Worm (Caenorhabditis elegans) whole organism, L4/young adult: ENCODE data around the gene srh-10.
"Not testable (repeated sequence)": the region's sequence is repeated elsewhere in the genome, so short reads cannot be mapped to it uniquely, and the experiment has no call there.

ENCODE experiments used
- W03F9.2 ChIP-seq: fragments of 150-350 bp; optimal IDR thresholded peaks from 2 replicates; lab custom pipeline; 2014; ENCODE audit warnings: missing biosample characterization, missing genetic modification characterization
- dao-5 ChIP-seq: sonication (generic microtip); optimal IDR thresholded peaks from 2 replicates; lab custom pipeline; 2016; ENCODE audit warnings: missing genotype, missing genetic modification characterization, moderate library complexity, missing compliant biosample characterization
- him-1 ChIP-seq: sonication (generic microtip); optimal IDR thresholded peaks from 2 replicates; lab custom pipeline; 2016; ENCODE audit warnings: missing genotype, missing genetic modification reagents, missing genetic modification characterization, missing compliant biosample characterization

The srh-10 gene

DNA sequence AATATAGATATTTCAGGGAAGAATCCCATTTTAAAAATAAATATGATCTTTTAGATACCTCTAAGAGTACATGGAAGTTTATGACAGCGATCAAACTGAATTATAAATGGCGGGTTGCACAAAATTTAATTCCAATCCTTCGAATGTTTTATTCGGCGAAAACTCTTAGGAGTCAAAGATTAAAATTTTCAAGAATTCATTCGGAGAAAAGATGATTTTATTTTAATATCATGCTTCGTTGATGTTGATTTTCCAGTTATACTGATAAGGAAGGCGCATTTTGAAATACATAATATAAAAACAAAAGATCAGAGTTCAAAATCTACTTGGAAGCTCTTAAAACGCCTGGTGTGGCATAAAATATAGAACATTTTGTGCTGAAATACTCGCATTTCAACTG lies at the start of gene srh-10:
Gene srh-10 (minus strand): TSS at position 29 of the 400 bp plus-strand sequence.
- TF ChIP-seq dao-5 (tag; lab: Kevin White, UChicago) = no peak
- TF ChIP-seq W03F9.2 (tag; lab: Kevin White, UChicago) = no peak
- TF ChIP-seq him-1 (tag; lab: Kevin White, UChicago) = no peak

DNA sequence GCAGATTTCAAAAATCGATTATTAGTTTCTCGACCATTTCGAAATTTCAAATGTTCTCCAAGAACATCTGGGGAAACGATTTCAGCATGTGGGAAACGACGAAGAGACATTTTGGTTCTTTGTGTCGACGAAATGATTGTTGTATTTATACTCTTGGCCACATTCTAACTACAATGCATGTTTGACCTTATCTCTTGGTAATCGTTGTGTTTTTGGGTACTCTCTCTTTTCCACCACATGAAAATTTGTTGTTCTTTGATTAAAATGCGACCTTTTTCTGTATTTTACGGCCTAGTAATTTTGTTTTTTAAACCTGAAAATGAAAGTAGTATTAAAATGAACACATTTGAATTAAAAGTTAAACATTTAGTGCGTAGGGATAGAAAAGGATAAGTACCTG lies 45.9 kb upstream of the srh-10 start, which contains the start of gene F17A9.5:
Gene F17A9.5 (minus strand): TSS at position 175 of the 400 bp plus-strand sequence.
- no peak for TF ChIP-seq W03F9.2 (tag; lab: Kevin White, UChicago)
- TF ChIP-seq him-1 (tag; lab: Kevin White, UChicago) = no peak
- TF ChIP-seq dao-5 (tag; lab: Kevin White, UChicago) = no peak

DNA sequence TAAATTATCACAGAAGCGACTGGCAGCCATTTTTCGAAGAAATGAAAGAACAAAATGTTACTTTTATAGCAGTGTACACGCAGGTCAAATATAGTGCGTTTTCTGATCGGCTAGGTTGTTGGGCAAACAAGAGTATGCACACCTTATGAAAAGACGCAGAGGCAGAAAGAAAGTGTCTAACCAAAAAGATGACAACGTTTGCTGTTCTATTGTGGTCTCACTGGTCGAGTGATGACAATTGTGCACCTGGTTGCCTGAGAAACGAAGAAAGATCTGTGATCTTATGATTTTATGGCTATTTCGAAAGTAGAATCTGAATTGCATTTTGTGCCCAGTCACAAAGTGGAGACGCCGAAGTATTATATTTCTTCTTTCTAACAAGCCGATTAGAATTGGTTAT lies 43.6 kb upstream of the srh-10 start, which contains the start of gene F17A9.4:
Gene F17A9.4 (minus strand): TSS at position 97 of the 400 bp plus-strand sequence.
- TF ChIP-seq dao-5 (tag; lab: Kevin White, UChicago) (no peak), him-1 (tag; lab: Kevin White, UChicago) (no peak), W03F9.2 (tag; lab: Kevin White, UChicago) (no peak)

DNA sequence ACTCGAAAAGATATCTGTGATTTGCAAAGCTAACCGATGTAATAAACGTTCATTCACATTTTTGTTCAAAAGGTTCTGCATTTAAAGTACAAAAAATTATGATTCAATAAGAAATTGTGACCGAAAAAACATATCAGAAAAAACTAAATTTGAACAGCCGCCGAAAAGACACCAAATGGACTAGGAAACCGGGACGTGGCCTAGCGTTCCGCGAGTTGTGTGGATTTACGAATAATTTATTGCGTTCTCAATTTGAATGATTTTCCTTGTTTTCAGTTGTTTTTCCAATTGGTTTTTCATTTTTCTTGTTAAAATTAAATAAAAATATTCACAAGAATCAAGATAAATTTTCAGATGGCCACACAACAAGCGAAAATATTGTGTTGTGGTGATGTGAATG lies 40.5 kb upstream of the srh-10 start, which contains the start of gene cwf-19L1:
Gene cwf-19L1 (plus strand): TSS at position 355 of the 400 bp plus-strand sequence.
- no peak for TF ChIP-seq dao-5 (tag; lab: Kevin White, UChicago)
- peak; percentile 61 for TF ChIP-seq W03F9.2 (tag; lab: Kevin White, UChicago)

DNA sequence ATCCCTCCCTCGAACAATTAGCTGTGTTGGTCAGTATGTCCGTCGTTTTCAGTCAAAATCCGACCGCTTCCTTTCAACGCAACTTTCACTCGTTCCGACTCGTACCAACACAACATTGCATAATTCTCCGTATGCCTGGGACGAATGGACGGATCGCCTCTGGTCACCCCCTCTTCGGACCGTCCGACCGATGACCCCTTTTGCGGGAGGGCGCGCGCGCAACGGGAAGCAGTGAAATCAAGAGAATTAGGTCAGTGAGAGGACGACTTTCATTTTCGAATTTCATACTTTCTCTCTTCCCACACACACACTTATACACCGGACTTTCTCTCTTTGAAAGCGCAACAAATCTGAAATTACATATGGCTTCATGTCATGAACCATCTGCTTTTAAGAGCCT lies 38.4 kb upstream of the srh-10 start, which contains the start of gene atf-8:
Gene atf-8 (plus strand): TSS at position 234 of the 400 bp plus-strand sequence.
- TF ChIP-seq W03F9.2 (tag; lab: Kevin White, UChicago) (no peak), dao-5 (tag; lab: Kevin White, UChicago) (no peak), him-1 (tag; lab: Kevin White, UChicago) (no peak)

DNA sequence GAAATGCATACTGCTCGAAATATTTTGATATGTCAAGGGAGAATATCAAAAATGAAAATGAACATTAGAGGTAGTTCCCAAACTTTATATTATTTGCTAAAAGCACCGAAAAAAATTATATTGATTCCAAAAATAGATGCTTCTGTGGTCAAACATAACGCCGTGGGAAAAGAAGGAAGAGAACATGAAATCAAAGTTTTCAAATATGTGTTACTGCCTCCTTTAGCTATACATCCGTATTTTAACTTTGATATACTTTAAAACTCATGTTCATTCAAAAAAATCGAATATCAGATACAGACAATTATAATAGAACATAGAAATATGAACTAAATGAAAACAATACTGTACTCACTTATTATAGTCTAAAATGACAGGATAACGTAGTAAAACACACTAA lies 36.5 kb upstream of the srh-10 start, which contains the start of gene Y38A10A.11:
Gene Y38A10A.11 (minus strand): TSS at position 101 of the 400 bp plus-strand sequence.
- no peak for TF ChIP-seq W03F9.2 (tag; lab: Kevin White, UChicago)
- TF ChIP-seq him-1 (tag; lab: Kevin White, UChicago) = no peak
- no peak for TF ChIP-seq dao-5 (tag; lab: Kevin White, UChicago)

DNA sequence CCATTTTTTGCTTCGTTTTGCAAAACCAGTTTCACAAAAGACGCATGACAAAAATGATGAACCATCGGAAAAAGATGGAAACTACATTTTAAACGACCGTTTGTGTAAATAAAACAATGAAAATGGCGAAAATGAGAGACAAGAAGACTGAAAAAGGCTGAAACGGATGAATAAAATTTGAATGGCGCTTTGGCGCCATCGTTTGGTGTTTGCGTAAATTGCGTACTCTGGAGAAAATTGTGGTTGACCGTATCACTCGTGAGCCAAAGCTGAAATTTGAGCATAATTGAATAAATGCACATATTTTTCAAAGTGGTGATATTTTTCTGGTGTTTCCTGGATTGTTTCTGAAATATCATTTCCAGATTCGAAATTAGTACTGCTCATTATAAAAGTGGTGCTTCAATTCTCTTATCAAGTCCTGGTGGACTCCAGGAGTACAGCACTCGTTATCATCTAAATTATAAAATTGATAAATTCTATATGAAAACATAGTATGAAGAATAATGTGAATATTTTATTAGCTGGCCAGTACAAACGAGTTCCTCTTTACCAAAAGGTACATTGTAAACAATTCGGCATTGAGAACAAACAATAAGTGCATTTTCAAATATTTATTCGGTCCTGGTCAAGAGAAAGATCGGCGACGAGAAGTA lies 34.4 kb upstream of the srh-10 start:
- TF ChIP-seq W03F9.2 (tag; lab: Kevin White, UChicago) (no peak), dao-5 (tag; lab: Kevin White, UChicago) (no peak), him-1 (tag; lab: Kevin White, UChicago) (no peak)

DNA sequence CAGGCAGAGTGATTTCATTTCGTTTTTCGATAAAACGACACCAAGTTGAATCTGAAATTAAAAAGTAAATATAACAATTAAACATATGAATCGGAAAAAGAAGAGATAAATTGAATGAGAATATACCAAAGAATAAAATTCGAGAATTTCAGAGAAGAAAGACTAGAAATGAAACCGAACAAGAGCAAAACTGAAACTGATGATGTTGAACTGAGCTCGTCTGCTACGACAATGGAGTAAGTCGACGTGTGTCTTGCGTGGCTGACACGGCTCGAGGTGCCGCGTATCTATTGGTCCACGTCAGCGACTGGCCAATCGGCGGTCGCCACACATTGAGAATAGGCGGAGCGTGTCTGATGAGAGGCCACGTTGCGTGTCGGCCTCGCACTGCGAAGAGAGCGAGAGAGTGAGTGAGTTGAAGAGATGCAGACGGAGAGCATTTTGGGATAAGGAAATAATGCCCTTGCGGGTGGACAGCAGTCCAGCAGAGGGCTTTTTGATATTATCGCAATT lies 33.6 kb upstream of the srh-10 start, which contains the start of gene crt-1:
Gene crt-1 (minus strand): TSS at position 51 of the 513 bp plus-strand sequence.
- TF ChIP-seq him-1 (tag; lab: Kevin White, UChicago) = peak; percentile 63
- TF ChIP-seq dao-5 (tag; lab: Kevin White, UChicago) = no peak
- peak; percentile 87 for TF ChIP-seq W03F9.2 (tag; lab: Kevin White, UChicago)

DNA sequence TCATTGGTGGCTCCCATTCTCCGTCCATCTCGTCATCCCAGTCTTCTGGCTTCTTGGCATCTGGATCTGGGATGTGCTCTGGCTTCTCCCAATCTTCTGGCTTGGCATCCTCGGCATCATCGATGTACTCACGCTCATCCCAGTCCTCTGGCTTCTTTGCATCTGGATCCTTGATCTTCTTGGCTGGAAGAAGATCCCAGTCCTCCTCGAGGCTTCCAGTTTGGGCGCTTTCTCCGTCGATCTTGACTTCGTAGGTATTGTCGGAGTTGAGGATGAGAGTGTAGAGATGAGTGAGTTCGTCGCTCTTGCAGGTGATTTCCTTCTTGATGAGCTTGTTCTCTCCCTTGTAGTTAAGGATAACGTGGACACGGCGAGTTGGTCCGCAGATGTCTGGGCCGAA lies 32.7 kb upstream of the srh-10 start:
- TF ChIP-seq him-1 (tag; lab: Kevin White, UChicago) (no peak), dao-5 (tag; lab: Kevin White, UChicago) (no peak), W03F9.2 (tag; lab: Kevin White, UChicago) (no peak)

DNA sequence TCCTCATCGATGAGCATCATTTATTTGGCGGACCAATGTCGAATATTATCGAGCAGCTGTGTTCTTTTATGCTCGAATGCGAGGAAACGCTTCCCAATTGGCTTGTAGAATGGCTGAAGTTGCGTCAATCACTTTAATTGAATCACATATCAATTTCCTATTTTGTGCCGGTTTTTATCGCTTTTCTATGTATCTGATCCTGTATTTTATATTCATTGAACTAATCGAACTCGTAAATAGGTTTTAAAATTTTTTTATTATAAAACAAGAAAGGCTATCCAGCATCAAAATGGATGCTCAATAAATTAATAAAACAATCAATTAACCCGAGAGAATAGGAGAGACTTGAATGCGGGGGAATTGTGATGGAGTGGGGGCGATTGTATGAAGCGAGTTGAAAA lies 31.8 kb upstream of the srh-10 start:
- no peak for TF ChIP-seq dao-5 (tag; lab: Kevin White, UChicago)
- TF ChIP-seq him-1 (tag; lab: Kevin White, UChicago) = no peak
- no peak for TF ChIP-seq W03F9.2 (tag; lab: Kevin White, UChicago)

DNA sequence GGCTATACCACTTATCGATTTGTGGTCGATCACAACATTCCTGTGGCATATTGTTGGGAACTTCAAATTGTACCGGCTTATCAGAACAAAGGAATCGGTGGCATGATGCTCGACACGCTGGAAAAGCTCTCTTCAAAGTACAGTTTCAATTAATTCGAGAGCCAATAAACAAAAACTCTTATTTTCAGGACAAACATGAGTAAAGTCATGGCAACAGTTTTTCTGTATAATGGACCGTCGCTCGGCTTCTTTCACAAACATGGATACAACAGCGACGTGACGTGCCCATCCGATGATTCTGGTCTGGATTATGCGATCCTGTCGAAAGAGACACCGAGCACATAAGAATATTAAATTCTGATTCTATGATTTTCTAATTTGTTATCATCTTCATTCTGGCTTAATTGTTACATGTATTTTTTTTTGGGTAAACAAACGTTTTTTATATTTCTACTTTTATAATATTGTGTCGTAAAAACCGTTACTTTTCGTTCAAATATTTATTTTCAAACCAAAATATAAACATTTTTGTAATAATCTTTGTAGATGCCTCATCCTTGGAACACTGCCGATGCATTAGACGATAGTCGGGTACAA lies 29.7 kb upstream of the srh-10 start, which contains the start of gene smut-1:
Gene smut-1 (plus strand): TSS at position 547 of the 597 bp plus-strand sequence.
- TF ChIP-seq W03F9.2 (tag; lab: Kevin White, UChicago) (no peak), dao-5 (tag; lab: Kevin White, UChicago) (no peak), him-1 (tag; lab: Kevin White, UChicago) (no peak)

DNA sequence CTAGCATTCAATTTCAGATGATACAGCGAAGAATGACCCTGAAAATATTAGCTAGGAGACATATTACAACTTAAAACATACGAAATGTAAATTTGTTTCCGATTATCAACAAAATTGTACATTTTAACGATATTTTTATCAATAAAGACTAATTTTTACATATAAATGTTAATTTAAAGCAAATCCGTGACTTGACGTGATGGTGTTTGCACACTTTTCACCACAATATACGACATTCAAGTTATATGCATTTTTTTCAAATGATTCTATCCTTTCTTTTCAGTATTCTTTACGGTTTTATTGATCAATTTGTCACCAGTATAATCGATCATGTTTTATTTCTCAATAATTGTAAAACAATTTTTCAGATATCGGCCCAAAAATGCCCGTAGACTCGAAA lies 28.9 kb upstream of the srh-10 start, which contains the start of gene Y38A10A.7:
Gene Y38A10A.7 (plus strand): TSS at position 369 of the 400 bp plus-strand sequence.
- peak; percentile 64 for TF ChIP-seq W03F9.2 (tag; lab: Kevin White, UChicago)
- TF ChIP-seq dao-5 (tag; lab: Kevin White, UChicago) = no peak

DNA sequence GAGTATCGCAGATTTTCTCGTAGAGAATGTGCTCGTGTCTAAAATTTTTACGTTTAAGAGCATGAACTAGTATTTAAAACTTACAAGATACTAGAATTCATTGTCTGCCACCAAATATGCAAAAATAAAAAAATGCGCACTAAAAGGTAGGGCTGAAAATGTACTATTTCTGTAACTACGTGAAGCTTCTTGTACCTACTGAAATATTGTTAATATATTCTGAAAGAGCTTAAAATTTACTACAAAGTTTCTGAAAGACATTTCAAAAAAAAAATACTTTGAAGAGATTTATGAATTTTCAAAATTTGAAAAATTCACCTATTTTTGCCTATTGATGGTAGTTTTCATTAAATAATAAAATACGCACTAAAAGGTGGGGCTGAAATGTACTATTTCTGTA lies 3.0 kb upstream of the srh-10 start, which contains the start of gene fbxa-214:
Gene fbxa-214 (minus strand): TSS at position 101 of the 400 bp plus-strand sequence.
- TF ChIP-seq W03F9.2, dao-5, him-1 (tag; lab: Kevin White, UChicago): not testable (repeated sequence)
